Fruit fly (Drosophila melanogaster) whole organism, wandering third instar larva: ENCODE measurements around the gene CG11999.

ENCODE experiments used
- Abd-B ChIP-seq: fragments of >200 bp; optimal IDR thresholded peaks from 2 replicates; lab custom pipeline; 2017; ENCODE audit warnings: missing biosample characterization, missing genetic modification characterization
- CG9705 ChIP-seq: fragments of 200-800 bp; sonication (Bioruptor generic); optimal IDR thresholded peaks from 2 replicates; lab custom pipeline; 2018; ENCODE audit warnings: missing biosample characterization, mild to moderate bottlenecking, missing genetic modification characterization
- CrebA ChIP-seq: fragments of 200-800 bp; sonication (Bioruptor generic); optimal IDR thresholded peaks from 2 replicates; lab custom pipeline; 2016; ENCODE audit warnings: missing biosample characterization, mild to moderate bottlenecking, missing genetic modification characterization, borderline replicate concordance
- Dif ChIP-seq: fragments of 200-275, 200-300 bp; sonication (Bioruptor generic); optimal IDR thresholded peaks from 2 replicates; lab custom pipeline; 2018; ENCODE audit warnings: missing biosample characterization, missing genetic modification characterization; ENCODE audit not compliant: partially characterized antibody
- GATAd ChIP-seq: sonication (Bioruptor generic); optimal IDR thresholded peaks from 2 replicates; lab custom pipeline; 2016; ENCODE audit warnings: missing biosample characterization, missing genetic modification characterization
- HLH106 ChIP-seq: fragments of 200-800 bp; optimal IDR thresholded peaks from 3 replicates; lab custom pipeline; 2019; ENCODE audit warnings: missing biosample characterization, mild to moderate bottlenecking, missing genetic modification characterization, moderate library complexity
- Hnf4 ChIP-seq: fragments of 200-800 bp; sonication (Bioruptor generic); optimal IDR thresholded peaks from 2 replicates; lab custom pipeline; 2016; ENCODE audit warnings: missing biosample characterization, mild to moderate bottlenecking, missing genetic modification characterization
- Hr83 ChIP-seq: fragments of 200-300 bp; sonication (Bioruptor generic); optimal IDR thresholded peaks from 2 replicates; lab custom pipeline; 2016; ENCODE audit warnings: missing biosample characterization, mild to moderate bottlenecking, missing genetic modification characterization, moderate library complexity; ENCODE audit not compliant: poor library complexity, severe bottlenecking
- Jra ChIP-seq: sonication (Bioruptor generic); optimal IDR thresholded peaks from 2 replicates; lab custom pipeline; 2016; ENCODE audit warnings: missing biosample characterization, missing genetic modification characterization
- Mio ChIP-seq: sonication (Bioruptor generic); optimal IDR thresholded peaks from 2 replicates; lab custom pipeline; 2016; ENCODE audit warnings: missing biosample characterization, missing genetic modification characterization
- Myc ChIP-seq: fragments of >200 bp; optimal IDR thresholded peaks from 2 replicates; lab custom pipeline; 2017
- N ChIP-seq: fragments of >200 bp; optimal IDR thresholded peaks from 2 replicates; lab custom pipeline; 2018; ENCODE audit warnings: missing biosample characterization, missing external identifiers, missing genetic modification characterization
- OdsH ChIP-seq: fragments of 200-800 bp; sonication (Bioruptor generic); optimal IDR thresholded peaks from 2 replicates; lab custom pipeline; 2016; ENCODE audit warnings: missing biosample characterization, mild to moderate bottlenecking, missing genetic modification characterization
- Rel ChIP-seq, 2 experiments: fragments of 200-800 bp; sonication (Bioruptor generic) in 1 of 2; optimal IDR thresholded peaks; 2 replicates in 1 of 2; 3 replicates in 1 of 2; lab custom pipeline; 2016 to 2019; ENCODE audit warnings: mild to moderate bottlenecking in 2 of 2, missing biosample characterization in 2 of 2, missing genetic modification characterization in 2 of 2, moderate library complexity in 1 of 2
- Sp1 ChIP-seq: fragments of 200-800 bp; sonication (Bioruptor generic); optimal IDR thresholded peaks from 3 replicates; lab custom pipeline; 2019; ENCODE audit warnings: missing biosample characterization, mild to moderate bottlenecking, missing genetic modification characterization, moderate library complexity
- Vsx2 ChIP-seq: fragments of 200-300, 225-300 bp; sonication (Bioruptor generic); optimal IDR thresholded peaks from 2 replicates; lab custom pipeline; 2018; ENCODE audit warnings: missing biosample characterization, missing genetic modification characterization; ENCODE audit not compliant: partially characterized antibody
- brk ChIP-seq: fragments of 200-800 bp; sonication (Bioruptor generic); optimal IDR thresholded peaks from 2 replicates; lab custom pipeline; 2016; ENCODE audit warnings: missing biosample characterization, mild to moderate bottlenecking, missing genetic modification characterization
- dl ChIP-seq, 2 experiments: fragments of 175-275, 200-275 bp in 1 of 2; fragments of 200-275 bp in 1 of 2; sonication (Bioruptor generic); optimal IDR thresholded peaks; lab custom pipeline; 2018; ENCODE audit warnings: mild to moderate bottlenecking in 2 of 2, missing biosample characterization in 2 of 2, missing genetic modification characterization in 2 of 2, moderate library complexity in 2 of 2; ENCODE audit not compliant: partially characterized antibody in 2 of 2, insufficient read depth in 1 of 2
- dmrt93B ChIP-seq: fragments of 200-800 bp; sonication (Bioruptor generic); optimal IDR thresholded peaks from 2 replicates; lab custom pipeline; 2018; ENCODE audit warnings: missing biosample characterization, mild to moderate bottlenecking, missing genetic modification characterization
- dsf ChIP-seq: sonication (Bioruptor generic); optimal IDR thresholded peaks from 2 replicates; lab custom pipeline; 2016; ENCODE audit warnings: missing biosample characterization, missing genetic modification characterization, borderline replicate concordance
- foxo ChIP-seq, 2 experiments: fragments of 200-800 bp; sonication (Bioruptor generic); optimal IDR thresholded peaks; 2 replicates in 1 of 2; 3 replicates in 1 of 2; lab custom pipeline; 2016 to 2017; ENCODE audit warnings: missing biosample characterization in 2 of 2, missing genetic modification characterization in 2 of 2
- fru ChIP-seq: fragments of 200-800 bp; sonication (Bioruptor generic); optimal IDR thresholded peaks from 3 replicates; lab custom pipeline; 2016; ENCODE audit warnings: missing biosample characterization, mild to moderate bottlenecking, missing genetic modification characterization
- h ChIP-seq: fragments of 200-800 bp; sonication (Bioruptor generic); optimal IDR thresholded peaks from 3 replicates; lab custom pipeline; 2016; ENCODE audit warnings: missing biosample characterization, mild to moderate bottlenecking, missing genetic modification characterization
- jim ChIP-seq: fragments of 175-275, 200-325 bp; sonication (Bioruptor generic); optimal IDR thresholded peaks from 2 replicates; lab custom pipeline; 2016; ENCODE audit warnings: missing biosample characterization, mild to moderate bottlenecking, missing genetic modification characterization
- pan ChIP-seq: fragments of >200 bp; optimal IDR thresholded peaks from 2 replicates; lab custom pipeline; 2017
- psq ChIP-seq: fragments of 200-800 bp; sonication (Bioruptor generic); optimal IDR thresholded peaks from 3 replicates; lab custom pipeline; 2017; ENCODE audit warnings: missing biosample characterization, mild to moderate bottlenecking, missing genetic modification characterization, moderate library complexity
- rgr ChIP-seq: fragments of 200-800 bp; sonication (Bioruptor generic); optimal IDR thresholded peaks from 3 replicates; lab custom pipeline; 2016; ENCODE audit warnings: missing biosample characterization, mild to moderate bottlenecking, missing genetic modification characterization
- sv ChIP-seq: fragments of 200-800 bp; sonication (Bioruptor generic); optimal IDR thresholded peaks from 3 replicates; lab custom pipeline; 2016; ENCODE audit warnings: missing biosample characterization, missing genetic modification characterization
- tai ChIP-seq: sonication (Bioruptor generic); optimal IDR thresholded peaks from 2 replicates; lab custom pipeline; 2016; ENCODE audit warnings: missing biosample characterization, missing genetic modification characterization
- usp ChIP-seq: fragments of >200 bp; optimal IDR thresholded peaks from 2 replicates; lab custom pipeline; 2017; ENCODE audit warnings: missing biosample characterization, missing genetic modification characterization

The CG11999 gene

DNA sequence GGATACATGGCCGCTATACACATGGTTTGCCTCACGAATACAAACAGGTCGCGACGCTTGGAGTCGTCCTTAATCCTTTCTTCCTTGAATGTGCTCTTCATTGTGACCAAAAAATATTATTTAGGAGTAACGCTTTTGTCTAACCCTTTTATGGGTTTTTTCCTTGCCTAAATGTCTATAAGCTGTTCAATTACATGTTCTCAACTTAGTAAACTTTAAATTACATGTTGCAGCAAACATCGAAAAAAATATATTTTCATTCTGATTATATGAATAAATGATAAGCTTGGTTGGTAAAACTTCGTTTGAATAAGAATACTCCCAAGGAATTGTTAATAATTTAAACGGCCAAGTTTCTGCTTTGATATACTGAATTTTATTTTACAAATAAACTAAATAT, 44.5 kb upstream of the CG11999 start, which contains the start of gene Or83a:
Gene Or83a, minus strand, starts transcription at position 101 of the 400 bp plus-strand sequence.
- TF ChIP-seq Abd-B (GFP tag; lab: Kevin White, UChicago) (no peak), Sp1 (no peak), Dif (no peak), N (GFP tag; lab: Kevin White, UChicago) (no peak), usp (GFP tag; lab: Kevin White, UChicago) (no peak), Jra (no peak), sv (GFP tag; lab: Kevin White, UChicago) (no peak), HLH106 (tag; lab: Kevin White, UChicago) (no peak), fru (no peak), rgr (no peak), Myc (lab: Kevin White, UChicago) (no peak)

DNA sequence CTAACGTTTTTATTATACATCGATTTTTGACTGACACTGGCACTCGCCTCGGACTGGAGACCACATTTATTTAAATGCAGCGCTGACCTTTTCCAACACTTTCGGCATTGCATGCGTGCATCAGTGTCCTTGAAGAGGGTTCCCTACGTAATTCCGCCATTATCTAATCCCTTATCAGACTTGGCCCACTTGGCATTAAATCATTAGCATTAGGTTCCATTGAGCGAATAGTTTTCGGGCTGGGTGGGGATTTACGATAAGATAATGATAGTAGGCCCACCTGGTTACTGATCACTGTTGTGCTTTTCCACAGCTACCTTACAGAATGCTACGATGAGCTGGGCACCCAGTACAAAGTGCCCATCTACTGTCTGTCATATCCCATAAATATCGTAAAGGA, 40.7 kb upstream of the CG11999 start:
- TF ChIP-seq pan (lab: Kevin White, UChicago) = no peak
- no peak for TF ChIP-seq brk (GFP tag; lab: Kevin White, UChicago)
- no peak for TF ChIP-seq Mio (GFP tag; lab: Kevin White, UChicago)
- no peak for TF ChIP-seq h (GFP tag; lab: Kevin White, UChicago)
- no peak for TF ChIP-seq rgr
- TF ChIP-seq fru = no peak
- no peak for TF ChIP-seq Sp1
- TF ChIP-seq dl (GFP tag; optimal IDR thresholded peaks at IDR 0.05; lab: Kevin White, UChicago; ENCODE audit: insufficient read depth in 1 of 2, partially characterized antibody in 2 of 2) = no peak

dm6 chr3R:5393742-5394391, 39.3 kb upstream of the CG11999 start, which contains the start of gene CG1172:
TSS of gene CG1172 (plus strand) at chr3R:5393922.
- peak; percentile 18 for TF ChIP-seq h (GFP tag; lab: Kevin White, UChicago)
- TF ChIP-seq tai (GFP tag; lab: Kevin White, UChicago) = no peak
- TF ChIP-seq rgr = no peak
- peak; percentile 8 for TF ChIP-seq HLH106 (tag; lab: Kevin White, UChicago)
- TF ChIP-seq sv (GFP tag; lab: Kevin White, UChicago) = no peak
- no peak for TF ChIP-seq psq
- peak; percentile 12 for TF ChIP-seq OdsH (GFP tag; lab: Kevin White, UChicago)
- no peak for TF ChIP-seq Hnf4 (GFP tag; lab: Kevin White, UChicago)
- peak; percentile 12 for TF ChIP-seq CG9705 (GFP tag; lab: Kevin White, UChicago)
- no peak for TF ChIP-seq jim (GFP tag; lab: Kevin White, UChicago)
- no peak for TF ChIP-seq Mio (GFP tag; lab: Kevin White, UChicago)
- TF ChIP-seq, all 38 proteins: peak for 4

DNA sequence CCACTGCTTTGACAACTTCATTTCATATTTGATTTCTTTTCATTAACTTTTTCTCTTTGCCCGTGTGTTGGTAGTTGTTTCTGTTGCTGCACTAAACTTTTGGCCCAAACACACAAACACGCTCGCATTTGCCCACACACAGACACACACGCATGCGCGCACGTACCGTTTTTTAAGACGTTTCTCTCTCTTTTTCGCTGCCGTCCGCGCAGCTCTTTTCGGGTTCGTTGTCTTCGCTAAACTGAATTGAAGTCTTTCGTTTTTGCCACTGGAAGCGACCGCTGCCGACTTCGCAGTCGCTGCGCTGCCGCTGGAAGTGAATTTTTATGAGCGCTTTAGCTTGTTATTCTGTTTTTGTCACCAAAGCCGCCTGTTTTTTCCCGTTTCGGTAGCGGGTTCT, 38.1 kb upstream of the CG11999 start, which contains the start of gene kkv:
Gene kkv, minus strand, starts transcription at position 246 of the 400 bp plus-strand sequence.
- TF ChIP-seq Hnf4 (GFP tag; lab: Kevin White, UChicago) = no peak
- no peak for TF ChIP-seq Rel (GFP tag; optimal IDR thresholded peaks at IDR 0.05; lab: Kevin White, UChicago)
- TF ChIP-seq Rel (tag; optimal IDR thresholded peaks at IDR 0.05; lab: Kevin White, UChicago) = peak; percentile 14
- TF ChIP-seq dl (GFP tag; optimal IDR thresholded peaks at IDR 0.05; lab: Kevin White, UChicago; ENCODE audit: insufficient read depth in 1 of 2, partially characterized antibody in 2 of 2) = peak in 1 of 2 experiments; percentile 1
- no peak for TF ChIP-seq Abd-B (GFP tag; lab: Kevin White, UChicago)
- TF ChIP-seq Vsx2 = peak; percentile 6
- peak; percentile 31 for TF ChIP-seq Dif
- TF ChIP-seq GATAd (GFP tag; lab: Kevin White, UChicago) = no peak

DNA sequence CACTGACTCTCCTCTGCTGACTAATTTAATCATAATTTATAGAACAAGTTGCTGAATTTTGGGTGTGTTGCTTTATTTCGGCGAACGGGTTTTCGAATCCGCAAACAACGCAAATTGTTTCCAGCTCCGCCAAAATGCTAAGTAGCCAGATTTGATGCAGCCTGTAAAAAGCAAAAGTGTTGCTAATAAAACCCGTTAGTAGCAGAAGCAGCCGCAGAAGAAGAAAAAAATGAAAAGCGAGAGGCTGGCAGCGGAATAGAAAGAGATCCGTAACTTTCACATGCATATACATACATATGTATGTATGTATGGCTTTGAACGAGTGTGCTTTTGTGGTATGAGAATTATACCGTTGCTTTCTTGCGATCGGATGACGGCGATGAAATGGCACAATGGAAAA, 37.5 kb upstream of the CG11999 start:
- TF ChIP-seq Sp1 (no peak), Vsx2 (peak; percentile 10)

DNA sequence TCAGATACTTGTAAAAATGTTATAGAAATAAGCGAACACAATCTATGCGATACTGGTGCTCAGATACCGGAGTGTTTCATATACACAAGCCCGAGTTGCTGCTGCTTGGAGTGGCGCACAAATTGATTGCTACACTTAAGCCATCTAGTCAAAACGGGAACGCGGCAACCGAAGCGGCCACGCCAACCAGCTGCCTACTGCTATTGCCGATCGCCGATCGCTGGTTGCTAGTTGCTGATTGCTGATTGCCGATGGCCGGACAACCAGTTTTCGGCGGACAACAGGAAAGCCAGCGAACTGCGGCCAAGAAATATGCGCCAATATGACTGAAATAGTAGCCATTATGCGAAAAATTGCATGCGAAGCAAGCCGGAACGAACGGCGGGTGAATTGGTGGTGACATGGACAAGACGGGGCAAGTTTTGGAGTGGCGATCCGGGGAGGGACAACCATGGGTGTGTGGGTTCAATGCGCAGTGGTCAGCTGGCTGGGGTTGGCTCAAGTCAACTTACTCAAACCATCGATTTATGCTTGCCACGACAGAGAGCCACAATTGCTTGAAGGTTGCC, 35.6 kb upstream of the CG11999 start:
- TF ChIP-seq dmrt93B (no peak), Jra (no peak), Hnf4 (GFP tag; lab: Kevin White, UChicago) (no peak), Hr83 (GFP tag; lab: Kevin White, UChicago) (no peak), rgr (no peak), fru (no peak), foxo (GFP tag; optimal IDR thresholded peaks at IDR 0.05; lab: Kevin White, UChicago) (no peak), psq (no peak), brk (GFP tag; lab: Kevin White, UChicago) (no peak), CrebA (GFP tag; lab: Kevin White, UChicago) (no peak), GATAd (GFP tag; lab: Kevin White, UChicago) (no peak), dsf (GFP tag; lab: Kevin White, UChicago) (no peak)
